Worm (Caenorhabditis elegans): ENCODE measurements around the gene tni-3.

DNA sequence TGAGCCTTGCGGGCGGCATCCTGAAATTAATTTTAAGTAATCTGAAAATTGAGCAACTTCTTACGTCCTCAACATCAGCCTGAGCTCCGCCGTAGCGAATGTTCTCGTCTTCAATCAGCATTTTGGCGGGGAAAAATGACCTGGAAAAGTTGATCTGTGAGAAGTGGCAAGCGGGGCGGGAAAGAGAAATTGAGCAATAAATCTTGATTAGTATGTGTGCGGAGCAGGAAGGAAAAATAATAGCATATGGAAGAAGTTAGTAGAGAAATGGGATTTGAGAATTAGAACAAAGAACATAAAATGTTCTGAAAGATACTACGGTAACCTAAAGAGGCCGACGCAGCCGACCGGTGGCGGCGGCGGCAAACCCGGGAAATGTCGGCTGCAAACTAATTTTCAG is at the start of gene tni-3:
- TF ChIP-seq aptf-3 (GFP tag; IDR thresholded peaks at IDR 0.05) (no peak), efl-1 (GFP tag; optimal IDR thresholded peaks at IDR 0.05) (no peak), ama-1 (optimal IDR thresholded peaks at IDR 0.05) (no peak), ama-1 (GFP tag; optimal IDR thresholded peaks at IDR 0.05) (no peak), snpc-4 (GFP tag; optimal IDR thresholded peaks at IDR 0.05) (no peak), snpc-4 (tag; optimal IDR thresholded peaks at IDR 0.05) (no peak), ceh-91 (GFP tag; IDR thresholded peaks at IDR 0.05) (no peak)
